Worm (Caenorhabditis elegans) whole organism, L3 larva: Measurements from ENCODE around the gene ZC190.8.

ENCODE experiments used
- R02D3.7 ChIP-seq: fragments of 150-350 bp; optimal IDR thresholded peaks from 2 replicates; lab custom pipeline; 2014; ENCODE audit warnings: missing biosample characterization, missing genetic modification characterization
- ZK546.5 ChIP-seq: sonication (generic microtip); optimal IDR thresholded peaks from 2 replicates; lab custom pipeline; 2017; ENCODE audit warnings: missing biosample characterization, missing genetic modification characterization
- aly-2 ChIP-seq: fragments of 150-350 bp; optimal IDR thresholded peaks from 2 replicates; lab custom pipeline; 2014; ENCODE audit warnings: missing biosample characterization, missing genetic modification characterization
- ceh-16 ChIP-seq: sonication (generic microtip); optimal IDR thresholded peaks from 2 replicates; lab custom pipeline; 2017; ENCODE audit warnings: missing biosample characterization, missing genetic modification characterization
- ceh-28 ChIP-seq: fragments of 150-350 bp; optimal IDR thresholded peaks from 2 replicates; lab custom pipeline; 2014; ENCODE audit warnings: missing biosample characterization, missing genetic modification reagents, missing genetic modification characterization
- ceh-82 ChIP-seq: fragments of 150-350 bp; optimal IDR thresholded peaks from 2 replicates; lab custom pipeline; 2014; ENCODE audit warnings: missing biosample characterization, missing genetic modification characterization
- ceh-9 ChIP-seq: sonication (generic microtip); optimal IDR thresholded peaks from 2 replicates; lab custom pipeline; 2018; ENCODE audit warnings: missing biosample characterization, missing genetic modification characterization
- daf-12 ChIP-seq: fragments of 150-350 bp; optimal IDR thresholded peaks from 2 replicates; lab custom pipeline; 2014; ENCODE audit warnings: missing biosample characterization, missing genetic modification reagents, missing genetic modification characterization
- egl-27 ChIP-seq: sonication (generic microtip); optimal IDR thresholded peaks from 4 replicates; lab custom pipeline; 2017; ENCODE audit warnings: missing biosample characterization, missing genetic modification reagents, missing genetic modification characterization
- egl-5 ChIP-seq: fragments of 150-350 bp; optimal IDR thresholded peaks from 2 replicates; lab custom pipeline; 2017; ENCODE audit warnings: missing biosample characterization, missing genetic modification reagents, missing genetic modification characterization, inconsistent platforms
- elt-1 ChIP-seq: fragments of 150-350 bp; optimal IDR thresholded peaks from 2 replicates; lab custom pipeline; 2014; ENCODE audit warnings: missing biosample characterization, missing genetic modification characterization
- elt-2 ChIP-seq: sonication (generic microtip); optimal IDR thresholded peaks from 2 replicates; lab custom pipeline; 2016; ENCODE audit warnings: missing genetic modification reagents, mild to moderate bottlenecking, missing genetic modification characterization, missing compliant biosample characterization
- elt-3 ChIP-seq, 3 experiments: fragments of 150-350 bp in 1 of 3; sonication (generic microtip) in 2 of 3; optimal IDR thresholded peaks; 2 replicates in 2 of 3; 4 replicates in 1 of 3; lab custom pipeline; 2014 to 2017; ENCODE audit warnings: missing biosample characterization in 3 of 3, missing genetic modification characterization in 3 of 3
- eor-1 ChIP-seq, 2 experiments: fragments of 150-350 bp; optimal IDR thresholded peaks; 2 replicates each; lab custom pipeline; 2014 to 2018; ENCODE audit warnings: missing biosample characterization in 2 of 2, missing genetic modification characterization in 2 of 2
- fkh-10 ChIP-seq: sonication (generic microtip); optimal IDR thresholded peaks from 2 replicates; lab custom pipeline; 2017; ENCODE audit warnings: missing biosample characterization, missing genetic modification reagents, missing genetic modification characterization
- fkh-2 ChIP-seq: fragments of 150-350 bp; optimal IDR thresholded peaks from 2 replicates; lab custom pipeline; 2014; ENCODE audit warnings: missing biosample characterization, missing genetic modification reagents, missing genetic modification characterization
- fos-1 ChIP-seq: fragments of 150-350 bp; optimal IDR thresholded peaks from 2 replicates; lab custom pipeline; 2014; ENCODE audit warnings: missing biosample characterization, missing genetic modification characterization
- hmg-11 ChIP-seq: sonication (generic microtip); optimal IDR thresholded peaks from 2 replicates; lab custom pipeline; 2016; ENCODE audit warnings: missing genetic modification characterization, missing compliant biosample characterization
- jun-1 ChIP-seq: fragments of 150-350 bp; optimal IDR thresholded peaks from 2 replicates; lab custom pipeline; 2014; ENCODE audit warnings: missing biosample characterization, missing genetic modification reagents, missing genetic modification characterization
- lin-15B ChIP-seq: fragments of 150-350 bp; optimal IDR thresholded peaks from 2 replicates; lab custom pipeline; 2014; ENCODE audit warnings: missing biosample characterization, missing genetic modification characterization
- lin-39 ChIP-seq: fragments of 150-350 bp; optimal IDR thresholded peaks from 2 replicates; lab custom pipeline; 2018; ENCODE audit warnings: missing biosample characterization, missing genetic modification reagents, missing genetic modification characterization
- lsy-12 ChIP-seq: sonication (generic microtip); optimal IDR thresholded peaks from 2 replicates; lab custom pipeline; 2016; ENCODE audit warnings: mild to moderate bottlenecking, missing genetic modification characterization, missing compliant biosample characterization
- mdl-1 ChIP-seq: fragments of 150-350 bp; optimal IDR thresholded peaks from 2 replicates; lab custom pipeline; 2014; ENCODE audit warnings: missing biosample characterization, missing genetic modification characterization
- mml-1 ChIP-seq: fragments of 150-350 bp; sonication (generic microtip); optimal IDR thresholded peaks from 3 replicates; lab custom pipeline; 2014; ENCODE audit warnings: missing biosample characterization, missing genetic modification characterization
- nfya-1 ChIP-seq: sonication (generic microtip); optimal IDR thresholded peaks from 2 replicates; lab custom pipeline; 2017; ENCODE audit warnings: missing genetic modification characterization, mild to moderate bottlenecking, missing compliant biosample characterization, antibody characterized with exemption, moderate library complexity; ENCODE audit not compliant: insufficient read depth
- nhr-11 ChIP-seq: fragments of 150-350 bp; optimal IDR thresholded peaks from 2 replicates; lab custom pipeline; 2014; ENCODE audit warnings: missing biosample characterization, missing genetic modification characterization
- nhr-12 ChIP-seq: fragments of 150-350 bp; optimal IDR thresholded peaks from 2 replicates; lab custom pipeline; 2014; ENCODE audit warnings: missing biosample characterization, missing genetic modification characterization
- nhr-23 ChIP-seq: fragments of 150-350 bp; optimal IDR thresholded peaks from 2 replicates; lab custom pipeline; 2014; ENCODE audit warnings: missing biosample characterization, missing genetic modification reagents, missing genetic modification characterization
- nhr-237 ChIP-seq: fragments of 150-350 bp; optimal IDR thresholded peaks from 2 replicates; lab custom pipeline; 2014; ENCODE audit warnings: missing biosample characterization, missing genetic modification characterization
- nhr-25 ChIP-seq: sonication (generic microtip); optimal IDR thresholded peaks from 2 replicates; lab custom pipeline; 2017; ENCODE audit warnings: missing biosample characterization, missing genetic modification characterization
- nhr-28 ChIP-seq: fragments of 150-350 bp; optimal IDR thresholded peaks from 2 replicates; lab custom pipeline; 2014; ENCODE audit warnings: missing biosample characterization, missing genetic modification characterization
- nhr-43 ChIP-seq: sonication (generic microtip); optimal IDR thresholded peaks from 2 replicates; lab custom pipeline; 2016; ENCODE audit warnings: mild to moderate bottlenecking, missing genetic modification characterization, missing compliant biosample characterization; ENCODE audit not compliant: poor library complexity, severe bottlenecking
- nhr-67 ChIP-seq: fragments of 150-350 bp; optimal IDR thresholded peaks from 2 replicates; lab custom pipeline; 2014; ENCODE audit warnings: missing biosample characterization, missing genetic modification characterization
- nhr-76 ChIP-seq: fragments of 150-350 bp; sonication (generic microtip); optimal IDR thresholded peaks from 5 replicates; lab custom pipeline; 2014; ENCODE audit warnings: missing biosample characterization, missing genetic modification characterization
- nhr-77 ChIP-seq: fragments of 150-350 bp; optimal IDR thresholded peaks from 2 replicates; lab custom pipeline; 2014; ENCODE audit warnings: missing biosample characterization, missing genetic modification characterization
- pha-4 ChIP-seq: fragments of 150-350 bp; optimal IDR thresholded peaks from 2 replicates; lab custom pipeline; 2014; ENCODE audit warnings: missing biosample characterization, missing genetic modification reagents, missing genetic modification characterization
- pqm-1 ChIP-seq: fragments of 150-350 bp; optimal IDR thresholded peaks from 2 replicates; lab custom pipeline; 2017; ENCODE audit warnings: missing biosample characterization, missing genetic modification characterization, inconsistent platforms
- sea-2 ChIP-seq: fragments of 150-350 bp; sonication (generic microtip); optimal IDR thresholded peaks from 4 replicates; lab custom pipeline; 2014; ENCODE audit warnings: missing biosample characterization, missing genetic modification reagents, missing genetic modification characterization
- snpc-4 ChIP-seq: fragments of 150-350 bp; optimal IDR thresholded peaks from 2 replicates; lab custom pipeline; 2014; ENCODE audit warnings: missing biosample characterization, missing genetic modification characterization
- tbx-2 ChIP-seq: sonication (generic microtip); optimal IDR thresholded peaks from 2 replicates; lab custom pipeline; 2016; ENCODE audit warnings: mild to moderate bottlenecking, missing genetic modification characterization, missing compliant biosample characterization
- unc-39 ChIP-seq: sonication (generic microtip); optimal IDR thresholded peaks from 4 replicates; lab custom pipeline; 2017; ENCODE audit warnings: missing biosample characterization, missing genetic modification characterization
- unc-62 ChIP-seq: fragments of 150-350 bp; sonication (generic microtip); optimal IDR thresholded peaks from 4 replicates; lab custom pipeline; 2014; ENCODE audit warnings: missing biosample characterization, missing genetic modification reagents, missing genetic modification characterization
- zag-1 ChIP-seq: fragments of 150-350 bp; optimal IDR thresholded peaks from 2 replicates; lab custom pipeline; 2014; ENCODE audit warnings: missing biosample characterization, missing genetic modification characterization

The ZC190.8 gene

ce11 chrV:8654460-8655419, 32.9 kb downstream of the ZC190.8 start:
- TF ChIP-seq ceh-16 (tag; lab: Kevin White, UChicago) (no peak), mml-1 (tag; lab: Kevin White, UChicago) (no peak), nhr-11 (no peak), egl-5 (tag; lab: Kevin White, UChicago) (no peak), nhr-43 (tag; lab: Kevin White, UChicago) (no peak), pqm-1 (tag; lab: Kevin White, UChicago) (peak; percentile 83), mdl-1 (no peak), unc-62 (GFP tag; lab: Kevin White, UChicago) (no peak), eor-1 (tag; optimal IDR thresholded peaks at IDR 0.05; lab: Kevin White, UChicago) (no peak), pha-4 (tag; lab: Kevin White, UChicago) (peak; percentile 45), elt-2 (tag; lab: Kevin White, UChicago) (peak; percentile 90), elt-3 (tag; optimal IDR thresholded peaks at IDR 0.05; lab: Kevin White, UChicago) (no peak), lin-15B (tag; lab: Kevin White, UChicago) (no peak), nhr-23 (no peak), lin-39 (tag; lab: Kevin White, UChicago) (peak; percentile 26), nfya-1 (tag; lab: Kevin White, UChicago) (peak; percentile 18), nhr-76 (peak; percentile 62), tbx-2 (tag; lab: Kevin White, UChicago) (no peak), zag-1 (tag; lab: Kevin White, UChicago) (no peak), elt-1 (tag; lab: Kevin White, UChicago) (no peak), fkh-2 (tag; lab: Kevin White, UChicago) (no peak), egl-27 (tag; lab: Kevin White, UChicago) (no peak), lsy-12 (tag; lab: Kevin White, UChicago) (no peak), aly-2 (tag; lab: Kevin White, UChicago) (no peak), ceh-9 (no peak), jun-1 (tag; lab: Kevin White, UChicago) (peak; percentile 73), ceh-28 (no peak)
- TF ChIP-seq, all 47 proteins: peak for 7

- TF ChIP-seq mml-1 (tag; lab: Kevin White, UChicago), result no peak
- TF ChIP-seq nhr-23, result peak; percentile 75
- TF ChIP-seq nfya-1 (tag; lab: Kevin White, UChicago), result peak; percentile 22
- no peak for TF ChIP-seq ZK546.5
- no peak for TF ChIP-seq ceh-82
- TF ChIP-seq aly-2 (tag; lab: Kevin White, UChicago), result no peak
- peak in 2 of 3 experiments; percentile 34 to 80 for TF ChIP-seq elt-3 (tag; optimal IDR thresholded peaks at IDR 0.05; lab: Kevin White, UChicago)
- TF ChIP-seq tbx-2 (tag; lab: Kevin White, UChicago), result no peak
- no peak for TF ChIP-seq egl-27 (tag; lab: Kevin White, UChicago)
- no peak for TF ChIP-seq lin-39 (tag; lab: Kevin White, UChicago)
- peak; percentile 55 for TF ChIP-seq nhr-25 (tag; lab: Kevin White, UChicago)
- no peak for TF ChIP-seq nhr-12 (tag; lab: Kevin White, UChicago)
- TF ChIP-seq unc-62 (GFP tag; lab: Kevin White, UChicago), result peak; percentile 81
- no peak for TF ChIP-seq fos-1 (tag; lab: Kevin White, UChicago)
- no peak for TF ChIP-seq nhr-28 (tag; lab: Kevin White, UChicago)
- TF ChIP-seq fkh-2 (tag; lab: Kevin White, UChicago), result no peak
- TF ChIP-seq hmg-11 (tag; lab: Kevin White, UChicago), result no peak
- TF ChIP-seq elt-1 (tag; lab: Kevin White, UChicago), result no peak
- TF ChIP-seq nhr-76, result peak; percentile 19
- peak; percentile 71 for TF ChIP-seq pqm-1 (tag; lab: Kevin White, UChicago)
- no peak for TF ChIP-seq ceh-9
- TF ChIP-seq jun-1 (tag; lab: Kevin White, UChicago), result no peak
- TF ChIP-seq eor-1 (tag; optimal IDR thresholded peaks at IDR 0.05; lab: Kevin White, UChicago), result no peak
- no peak for TF ChIP-seq unc-39 (tag; lab: Kevin White, UChicago)
- TF ChIP-seq sea-2 (GFP tag; lab: Kevin White, UChicago), result no peak
- no peak for TF ChIP-seq nhr-43 (tag; lab: Kevin White, UChicago)
- TF ChIP-seq lin-15B (tag; lab: Kevin White, UChicago), result no peak
- no peak for TF ChIP-seq nhr-77
- no peak for TF ChIP-seq mdl-1
- TF ChIP-seq R02D3.7 (tag; lab: Kevin White, UChicago), result no peak
- TF ChIP-seq snpc-4, result no peak
- peak; percentile 82 for TF ChIP-seq elt-2 (tag; lab: Kevin White, UChicago)
- TF ChIP-seq daf-12, result no peak
- TF ChIP-seq nhr-67, result no peak
- no peak for TF ChIP-seq lsy-12 (tag; lab: Kevin White, UChicago)
- no peak for TF ChIP-seq fkh-10 (GFP tag; lab: Kevin White, UChicago)
- TF ChIP-seq zag-1 (tag; lab: Kevin White, UChicago), result no peak
- TF ChIP-seq nhr-237 (tag; lab: Kevin White, UChicago), result no peak
- no peak for TF ChIP-seq ceh-28
Observed at ce11 chrV:8653080-8653821, 34.4 kb downstream of the ZC190.8 start.
